Fruit fly (Drosophila melanogaster) whole organism, prepupa: Measurements from ENCODE around the gene CG14627.

ENCODE experiments used
- CG16779 ChIP-seq: fragments of 200-800 bp; sonication (Bioruptor generic); optimal IDR thresholded peaks from 3 replicates; lab custom pipeline; 2017; ENCODE audit warnings: missing biosample characterization, mild to moderate bottlenecking, missing genetic modification characterization
- CG3032 ChIP-seq: fragments of 200-800 bp; optimal IDR thresholded peaks from 2 replicates; lab custom pipeline; 2019; ENCODE audit warnings: missing biosample characterization, mild to moderate bottlenecking, missing genetic modification characterization, moderate library complexity
- CG6854 ChIP-seq: fragments of 200-800 bp; sonication (Bioruptor generic); optimal IDR thresholded peaks from 2 replicates; lab custom pipeline; 2017; ENCODE audit warnings: missing biosample characterization, mild to moderate bottlenecking, missing genetic modification characterization
- CG8319 ChIP-seq: fragments of 200-800 bp; sonication (Bioruptor generic); optimal IDR thresholded peaks from 3 replicates; lab custom pipeline; 2016; ENCODE audit warnings: missing biosample characterization, missing genetic modification characterization
- Ets21C ChIP-seq: fragments of 200-800 bp; sonication (Bioruptor generic); optimal IDR thresholded peaks from 3 replicates; lab custom pipeline; 2016; ENCODE audit warnings: missing biosample characterization, missing genetic modification characterization
- Hr4 ChIP-seq: fragments of 200-800 bp; sonication (Bioruptor generic); optimal IDR thresholded peaks from 3 replicates; lab custom pipeline; 2016; ENCODE audit warnings: missing biosample characterization, missing genetic modification characterization
- Lpt ChIP-seq: fragments of 200-800 bp; sonication (Bioruptor generic); optimal IDR thresholded peaks from 3 replicates; lab custom pipeline; 2016; ENCODE audit warnings: missing biosample characterization, missing genetic modification characterization
- eg ChIP-seq: fragments of 200-800 bp; sonication (Bioruptor generic); IDR thresholded peaks from 3 replicates; pipeline ENCODE4 v1.3.6; 2022; ENCODE audit warnings: missing biosample characterization, missing genetic modification characterization

dm6 chrX:1197862-1198261 lies 16.4 kb downstream of the CG14627 start:
- TF ChIP-seq eg (GFP tag; lab: Robert Waterston, UW), result peak; percentile 78
- no peak for TF ChIP-seq Ets21C
- no peak for TF ChIP-seq CG8319
- TF ChIP-seq CG3032 (tag; lab: Kevin White, UChicago), result no peak
- no peak for TF ChIP-seq CG16779 (tag; lab: Kevin White, UChicago)
- TF ChIP-seq CG6854, result no peak
- peak; percentile 19 for TF ChIP-seq Hr4
- TF ChIP-seq Lpt (GFP tag; lab: Kevin White, UChicago), result peak; percentile 7
